Fruit fly (Drosophila melanogaster) whole organism: ENCODE measurements around the gene side-IV.

ENCODE experiments used
- CG8478 ChIP-seq: fragments of >200 bp; optimal IDR thresholded peaks from 2 replicates; lab custom pipeline; 2018; ENCODE audit warnings: inconsistent platforms
- Dll ChIP-seq: fragments of >200 bp; optimal IDR thresholded peaks from 2 replicates; lab custom pipeline; 2017
- EcR ChIP-seq, 2 experiments: fragments of >200 bp; optimal IDR thresholded peaks; 2 replicates each; lab custom pipeline; 2017; ENCODE audit warnings: missing biosample characterization in 2 of 2, missing genetic modification characterization in 2 of 2, missing genetic modification reagents in 2 of 2
- pan ChIP-seq: fragments of >200 bp; optimal IDR thresholded peaks from 2 replicates; lab custom pipeline; 2017
- psq ChIP-seq: fragments of >200 bp; optimal IDR thresholded peaks from 2 replicates; lab custom pipeline; 2017
- usp ChIP-seq: fragments of >200 bp; optimal IDR thresholded peaks from 2 replicates; lab custom pipeline; 2017; ENCODE audit warnings: missing biosample characterization, missing genetic modification characterization, mixed read lengths

Gene side-IV

dm6 chr3R:13453955-13454354, 3.6 kb downstream of the side-IV start:
- TF ChIP-seq CG8478, result no peak
- TF ChIP-seq usp, result no peak
- TF ChIP-seq psq (lab: Kevin White, UChicago), result no peak
- no peak for TF ChIP-seq EcR (GFP tag; optimal IDR thresholded peaks at IDR 0.05; lab: Kevin White, UChicago)
- TF ChIP-seq pan (lab: Kevin White, UChicago), result no peak
- no peak for TF ChIP-seq Dll (lab: Kevin White, UChicago)

- TF ChIP-seq CG8478, result no peak
- TF ChIP-seq EcR (GFP tag; optimal IDR thresholded peaks at IDR 0.05; lab: Kevin White, UChicago), result peak in 1 of 2 experiments; percentile 15
- no peak for TF ChIP-seq Dll (lab: Kevin White, UChicago)
These were observed 15.6 kb downstream of the side-IV start for dm6 chr3R:13465705-13466608.

- TF ChIP-seq usp, result no peak
- no peak for TF ChIP-seq psq (lab: Kevin White, UChicago)
- TF ChIP-seq EcR (GFP tag; optimal IDR thresholded peaks at IDR 0.05; lab: Kevin White, UChicago), result no peak
- no peak for TF ChIP-seq pan (lab: Kevin White, UChicago)
- no peak for TF ChIP-seq Dll (lab: Kevin White, UChicago)
- no peak for TF ChIP-seq CG8478
These were observed 18.9 kb downstream of the side-IV start for dm6 chr3R:13469246-13469645.

- TF ChIP-seq CG8478, result no peak
- TF ChIP-seq pan (lab: Kevin White, UChicago), result no peak
- no peak for TF ChIP-seq EcR (GFP tag; optimal IDR thresholded peaks at IDR 0.05; lab: Kevin White, UChicago)
- TF ChIP-seq psq (lab: Kevin White, UChicago), result no peak
- no peak for TF ChIP-seq Dll (lab: Kevin White, UChicago)
- no peak for TF ChIP-seq usp
These were observed 20.9 kb downstream of the side-IV start for dm6 chr3R:13471329-13471728.

dm6 chr3R:13482283-13482682, 31.9 kb downstream of the side-IV start:
- TF ChIP-seq Dll (lab: Kevin White, UChicago) (no peak), EcR (GFP tag; optimal IDR thresholded peaks at IDR 0.05; lab: Kevin White, UChicago) (no peak), usp (no peak), pan (lab: Kevin White, UChicago) (no peak), psq (lab: Kevin White, UChicago) (no peak), CG8478 (no peak)

dm6 chr3R:13509816-13510215, 59.4 kb downstream of the side-IV start:
- TF ChIP-seq pan (lab: Kevin White, UChicago) (no peak), Dll (lab: Kevin White, UChicago) (no peak), CG8478 (no peak), EcR (GFP tag; optimal IDR thresholded peaks at IDR 0.05; lab: Kevin White, UChicago) (no peak), psq (lab: Kevin White, UChicago) (no peak), usp (no peak)
